Fruit fly (Drosophila melanogaster): ENCODE results near the gene CG15747.

Gene CG15747

DNA sequence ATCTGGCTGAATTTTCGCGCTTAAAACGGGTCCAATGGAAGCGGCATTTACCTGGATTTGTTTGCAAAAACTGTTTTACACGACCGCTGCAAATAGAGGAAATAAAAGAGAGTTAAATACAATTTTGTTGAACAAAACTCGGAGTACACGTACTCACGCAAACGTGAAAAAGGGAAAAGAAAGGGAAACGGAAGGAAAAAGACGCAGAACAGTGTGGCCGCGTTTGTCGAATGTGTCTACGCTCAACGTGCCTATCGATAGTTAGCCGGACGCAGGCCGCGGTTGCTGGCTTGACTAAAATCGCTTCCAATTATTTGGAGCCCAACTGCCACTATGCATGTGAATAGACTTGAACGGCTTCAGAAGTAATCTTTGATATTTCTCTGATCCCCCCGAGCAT lies 664 bp upstream of the CG15747 start, which contains the start of gene RpS15Aa (continued):
- no peak for TF ChIP-seq CG31388 (GFP tag; optimal IDR thresholded peaks at IDR 0.05)
- peak; percentile 86 for TF ChIP-seq CG6813 (GFP tag; optimal IDR thresholded peaks at IDR 0.05)
- no peak for TF ChIP-seq cg (GFP tag; optimal IDR thresholded peaks at IDR 0.05)
- TF ChIP-seq z (GFP tag; IDR thresholded peaks at IDR 0.05) = peak; percentile 51; the same call in 1 of the 3 replicates
- peak; percentile 86 for TF ChIP-seq CG6765 (GFP tag; optimal IDR thresholded peaks at IDR 0.05)
- TF ChIP-seq CrebB (tag; optimal IDR thresholded peaks at IDR 0.05) = peak; percentile 73
- TF ChIP-seq kah (GFP tag; optimal IDR thresholded peaks at IDR 0.05) = peak; percentile 49
- peak; percentile 53 for TF ChIP-seq CG4730 (GFP tag; IDR thresholded peaks at IDR 0.05)
- peak; percentile 76 for TF ChIP-seq wek (GFP tag; optimal IDR thresholded peaks at IDR 0.05)
- TF ChIP-seq nau (GFP tag; optimal IDR thresholded peaks at IDR 0.05) = peak; percentile 69
- TF ChIP-seq mirr (GFP tag; optimal IDR thresholded peaks at IDR 0.05) = peak; percentile 82
- TF ChIP-seq Elba2 (GFP tag; optimal IDR thresholded peaks at IDR 0.05) = no peak
- TF ChIP-seq Kr (GFP tag; optimal IDR thresholded peaks at IDR 0.05) = peak; percentile 68
- TF ChIP-seq crc (GFP tag; optimal IDR thresholded peaks at IDR 0.05) = peak; percentile 56
- TF ChIP-seq Hey (tag; optimal IDR thresholded peaks at IDR 0.05) = peak; percentile 69
- TF ChIP-seq CG9876 (GFP tag; optimal IDR thresholded peaks at IDR 0.05) = peak; percentile 90
- peak; percentile 81 for TF ChIP-seq CG9727 (GFP tag; optimal IDR thresholded peaks at IDR 0.05)
- peak; percentile 43 for TF ChIP-seq ind (GFP tag; optimal IDR thresholded peaks at IDR 0.05)
- TF ChIP-seq CG30020 (tag; optimal IDR thresholded peaks at IDR 0.05) = no peak
- TF ChIP-seq Gsc (GFP tag; IDR thresholded peaks at IDR 0.05) = no peak
- peak; percentile 74 for TF ChIP-seq Camta (GFP tag; optimal IDR thresholded peaks at IDR 0.05)
- peak; percentile 63 for TF ChIP-seq Fer2 (tag; optimal IDR thresholded peaks at IDR 0.05)
- no peak; the same call in 1 of the 2 replicates for TF ChIP-seq Ravus (GFP tag; IDR thresholded peaks at IDR 0.05)
- TF ChIP-seq Atf-2 (GFP tag; optimal IDR thresholded peaks at IDR 0.05) = peak; percentile 62
- peak; percentile 44 for TF ChIP-seq CG30403 (GFP tag; optimal IDR thresholded peaks at IDR 0.05)
- TF ChIP-seq Dp (GFP tag; optimal IDR thresholded peaks at IDR 0.05) = peak; percentile 1
- TF ChIP-seq CG17385 (GFP tag; optimal IDR thresholded peaks at IDR 0.05) = peak; percentile 80
- TF ChIP-seq Abd-B (GFP tag; optimal IDR thresholded peaks at IDR 0.05) = peak; percentile 37
- TF ChIP-seq Asciz (GFP tag; optimal IDR thresholded peaks at IDR 0.05) = peak; percentile 78
- peak; percentile 22 for TF ChIP-seq Ssrp (tag; optimal IDR thresholded peaks at IDR 0.05)
- TF ChIP-seq p53 (GFP tag; optimal IDR thresholded peaks at IDR 0.05) = peak; percentile 88
- peak; percentile 89 for TF ChIP-seq CG10543 (GFP tag; optimal IDR thresholded peaks at IDR 0.05)
- peak; percentile 68 for TF ChIP-seq phol (tag; optimal IDR thresholded peaks at IDR 0.05)
- peak; percentile 61 for TF ChIP-seq CG11723 (GFP tag; optimal IDR thresholded peaks at IDR 0.05)
- peak; percentile 76; the same call in 2 of the 3 replicates for TF ChIP-seq Mrtf (GFP tag; IDR thresholded peaks at IDR 0.05)
- no peak for TF ChIP-seq Doc3 (GFP tag; IDR thresholded peaks at IDR 0.05; ENCODE audit: partially characterized antibody)
- TF ChIP-seq fu2 (GFP tag; optimal IDR thresholded peaks at IDR 0.05) = peak; percentile 44
- TF ChIP-seq fd96Cb (tag; optimal IDR thresholded peaks at IDR 0.05) = no peak
- TF ChIP-seq CG15269 (tag; optimal IDR thresholded peaks at IDR 0.05) = peak; percentile 56
- 0 out of 2 replicates have a peak, but pooled peaks have one; percentile 44 for TF ChIP-seq bowl (GFP tag; IDR thresholded peaks at IDR 0.05)
- TF ChIP-seq Ets97D (GFP tag; optimal IDR thresholded peaks at IDR 0.05) = peak; percentile 99
- TF ChIP-seq CG12659 (GFP tag; optimal IDR thresholded peaks at IDR 0.05) = peak; percentile 77
- peak; percentile 69 for TF ChIP-seq Atf6 (GFP tag; IDR thresholded peaks at IDR 0.05)
- peak; percentile 54 for TF ChIP-seq Vsx1 (GFP tag; optimal IDR thresholded peaks at IDR 0.05)
- no peak for TF ChIP-seq wor (GFP tag; IDR thresholded peaks at IDR 0.05)
- peak; percentile 55 for TF ChIP-seq trem (tag; optimal IDR thresholded peaks at IDR 0.05)
- TF ChIP-seq CG2129 (GFP tag; IDR thresholded peaks at IDR 0.05; ENCODE audit: partially characterized antibody) = 0 out of 2 replicates have a peak, but pooled peaks have one; percentile 18
- 0 out of 2 replicates have a peak, but pooled peaks have one; percentile 15 for TF ChIP-seq Poxn (GFP tag; IDR thresholded peaks at IDR 0.05)
- TF ChIP-seq CG12071 (GFP tag; optimal IDR thresholded peaks at IDR 0.05) = peak; percentile 76
- TF ChIP-seq Aef1 (GFP tag; IDR thresholded peaks at IDR 0.05) = peak; percentile 67
